Worm (Caenorhabditis elegans) whole organism, L4 larva: ENCODE results near the gene csa-1.

Experiments used
- F37D6.2 ChIP-seq: sonication (generic microtip); optimal IDR thresholded peaks from 2 replicates; lab custom pipeline; 2016; ENCODE audit warnings: mild to moderate bottlenecking, missing genetic modification characterization, missing compliant biosample characterization
- F49E8.2 ChIP-seq: sonication (generic microtip); optimal IDR thresholded peaks from 2 replicates; lab custom pipeline; 2016; ENCODE audit warnings: missing compliant biosample characterization, mild to moderate bottlenecking, missing genetic modification characterization, borderline replicate concordance
- T26A8.4 ChIP-seq: fragments of 200-800 bp; sonication (Bioruptor generic); IDR thresholded peaks from 2 replicates; pipeline ENCODE4 v1.3.6; 2022; ENCODE audit warnings: missing genetic modification characterization, missing compliant biosample characterization
- Y5F2A.4 ChIP-seq: fragments of 200-800 bp; sonication (Bioruptor generic); optimal IDR thresholded peaks from 2 replicates; lab custom pipeline; 2018; ENCODE audit warnings: mild to moderate bottlenecking, missing genetic modification characterization, missing compliant biosample characterization
- aha-1 ChIP-seq: fragments of 150-350 bp; peaks from one replicate; lab custom pipeline; 2014; ENCODE audit warnings: missing biosample characterization, missing genetic modification characterization
- ama-1 ChIP-seq: fragments of 150-350 bp; optimal IDR thresholded peaks from 2 replicates; lab custom pipeline; 2014; ENCODE audit warnings: inconsistent platforms, mixed read lengths
- arid-1 ChIP-seq: fragments of 200-800 bp; sonication (Bioruptor generic); conservative IDR thresholded peaks from 2 replicates; pipeline ENCODE4 v1.3.6; 2022; ENCODE audit warnings: missing genetic modification reagents, missing genetic modification characterization, missing compliant biosample characterization
- ceh-28 ChIP-seq: fragments of 150-350 bp; optimal IDR thresholded peaks from 2 replicates; lab custom pipeline; 2014; ENCODE audit warnings: missing biosample characterization, missing genetic modification reagents, missing genetic modification characterization
- ceh-44 ChIP-seq: fragments of 200-800 bp; sonication (Bioruptor generic); IDR thresholded peaks from 2 replicates; pipeline ENCODE4 v1.3.6; 2022; ENCODE audit warnings: missing genetic modification reagents, missing genetic modification characterization, missing compliant biosample characterization
- ctbp-1 ChIP-seq: fragments of 200-800 bp; sonication (Bioruptor generic); IDR thresholded peaks from 2 replicates; pipeline ENCODE4 v1.3.6; 2022; ENCODE audit warnings: missing genetic modification reagents, missing genetic modification characterization, missing compliant biosample characterization
- daf-19 ChIP-seq: fragments of 200-800 bp; sonication (Bioruptor generic); conservative IDR thresholded peaks from 2 replicates; pipeline ENCODE4 v1.3.6; 2022; ENCODE audit warnings: missing genetic modification characterization, missing compliant biosample characterization
- dpl-1 ChIP-seq: fragments of 150-350 bp; optimal IDR thresholded peaks from 2 replicates; lab custom pipeline; 2014; ENCODE audit warnings: missing biosample characterization, missing genetic modification reagents, missing genetic modification characterization
- dve-1 ChIP-seq: sonication (generic microtip); optimal IDR thresholded peaks from 2 replicates; lab custom pipeline; 2017; ENCODE audit warnings: antibody characterized with exemption, mild to moderate bottlenecking, missing genetic modification characterization, missing compliant biosample characterization; ENCODE audit not compliant: insufficient read depth
- egl-27 ChIP-seq: sonication (generic microtip); optimal IDR thresholded peaks from 3 replicates; lab custom pipeline; 2017; ENCODE audit warnings: missing biosample characterization, missing genetic modification reagents, missing genetic modification characterization
- egl-43 ChIP-seq: fragments of 200-800 bp; sonication (Bioruptor generic); IDR thresholded peaks from 2 replicates; pipeline ENCODE4 v1.3.6; 2022; ENCODE audit warnings: missing genetic modification reagents, missing genetic modification characterization, missing compliant biosample characterization
- fkh-10 ChIP-seq: fragments of 150-350 bp; optimal IDR thresholded peaks from 2 replicates; lab custom pipeline; 2014; ENCODE audit warnings: missing biosample characterization, missing genetic modification reagents, missing genetic modification characterization
- fos-1 ChIP-seq: fragments of 150-350 bp; optimal IDR thresholded peaks from 2 replicates; lab custom pipeline; 2014; ENCODE audit warnings: missing biosample characterization, missing genetic modification characterization
- gei-8 ChIP-seq: fragments of 200-800 bp; sonication (Bioruptor generic); optimal IDR thresholded peaks from 2 replicates; lab custom pipeline; 2018; ENCODE audit warnings: mild to moderate bottlenecking, missing genetic modification characterization, missing compliant biosample characterization
- hif-1 ChIP-seq, 2 experiments: sonication (generic microtip); optimal IDR thresholded peaks; 2 replicates each; lab custom pipeline; 2016 to 2017; ENCODE audit warnings: missing compliant biosample characterization in 2 of 2, missing genetic modification characterization in 2 of 2, missing genetic modification reagents in 2 of 2, missing genotype in 2 of 2, mild to moderate bottlenecking in 1 of 2
- hlh-30 ChIP-seq: sonication (generic microtip); optimal IDR thresholded peaks from 2 replicates; lab custom pipeline; 2017; ENCODE audit warnings: antibody characterized with exemption, mild to moderate bottlenecking, missing genetic modification characterization, missing compliant biosample characterization; ENCODE audit not compliant: insufficient read depth
- lim-7 ChIP-seq: fragments of 200-800 bp; sonication (Bioruptor generic); IDR thresholded peaks from 2 replicates; pipeline ENCODE4 v1.3.6; 2022; ENCODE audit warnings: missing genetic modification characterization, missing compliant biosample characterization
- lin-1 ChIP-seq: fragments of 200-800 bp; sonication (Bioruptor generic); IDR thresholded peaks from 2 replicates; pipeline ENCODE4 v1.3.6; 2022; ENCODE audit warnings: missing genetic modification reagents, missing genetic modification characterization, missing compliant biosample characterization
- lin-13 ChIP-seq: fragments of 150-350 bp; optimal IDR thresholded peaks from 2 replicates; lab custom pipeline; 2014; ENCODE audit warnings: missing biosample characterization, missing genetic modification reagents, missing genetic modification characterization
- lin-38 ChIP-seq: fragments of 200-800 bp; sonication (Bioruptor generic); IDR thresholded peaks from 2 replicates; pipeline ENCODE4 v1.3.6; 2022; ENCODE audit warnings: missing genetic modification reagents, missing genetic modification characterization, missing compliant biosample characterization
- lin-39 ChIP-seq: fragments of 150-350 bp; optimal IDR thresholded peaks from 2 replicates; lab custom pipeline; 2014; ENCODE audit warnings: missing biosample characterization, missing genetic modification reagents, missing genetic modification characterization
- lsy-2 ChIP-seq, 2 experiments: fragments of 150-350 bp in 1 of 2; sonication (generic microtip) in 1 of 2; optimal IDR thresholded peaks; 2 replicates each; lab custom pipeline; 2014 to 2017; ENCODE audit warnings: missing biosample characterization in 2 of 2, missing genetic modification characterization in 2 of 2
- madf-5 ChIP-seq, 2 experiments: fragments of 200-800 bp; sonication (Bioruptor generic); IDR thresholded peaks; 2 replicates each; pipeline ENCODE4 v1.3.6; 2022; ENCODE audit warnings: missing compliant biosample characterization in 2 of 2, missing genetic modification characterization in 2 of 2
- mes-2 ChIP-seq: sonication (generic microtip); optimal IDR thresholded peaks from 2 replicates; lab custom pipeline; 2016; ENCODE audit warnings: missing genotype, mild to moderate bottlenecking, missing genetic modification characterization, missing compliant biosample characterization; ENCODE audit not compliant: poor library complexity, severe bottlenecking
- mxl-3 ChIP-seq: fragments of 200-800 bp; sonication (Bioruptor generic); optimal IDR thresholded peaks from 2 replicates; lab custom pipeline; 2018; ENCODE audit warnings: mild to moderate bottlenecking, missing genetic modification characterization, missing compliant biosample characterization
- nhr-10 ChIP-seq: fragments of 150-350 bp; optimal IDR thresholded peaks from 2 replicates; lab custom pipeline; 2014; ENCODE audit warnings: missing biosample characterization, missing genetic modification characterization
- nhr-237 ChIP-seq: sonication (generic microtip); optimal IDR thresholded peaks from 2 replicates; lab custom pipeline; 2017; ENCODE audit warnings: missing biosample characterization, missing genetic modification characterization
- nhr-25 ChIP-seq: sonication (generic microtip); optimal IDR thresholded peaks from 2 replicates; lab custom pipeline; 2017; ENCODE audit warnings: missing genetic modification characterization, mild to moderate bottlenecking, missing compliant biosample characterization, antibody characterized with exemption, moderate library complexity, borderline replicate concordance; ENCODE audit not compliant: insufficient read depth
- nhr-28 ChIP-seq: fragments of 150-350 bp; optimal IDR thresholded peaks from 2 replicates; lab custom pipeline; 2014; ENCODE audit warnings: missing biosample characterization, missing genetic modification characterization
- nhr-41 ChIP-seq: fragments of 200-800 bp; sonication (Bioruptor generic); IDR thresholded peaks from 2 replicates; pipeline ENCODE4 v1.3.6; 2022; ENCODE audit warnings: missing genetic modification reagents, missing genetic modification characterization, missing compliant biosample characterization
- nhr-6 ChIP-seq: fragments of 150-350 bp; optimal IDR thresholded peaks from 2 replicates; lab custom pipeline; 2014; ENCODE audit warnings: missing biosample characterization, missing genetic modification characterization
- nhr-76 ChIP-seq: fragments of 150-350 bp; optimal IDR thresholded peaks from 2 replicates; lab custom pipeline; 2014; ENCODE audit warnings: missing biosample characterization, missing genetic modification characterization
- pha-4 ChIP-seq, 2 experiments: fragments of 150-350 bp in 1 of 2; fragments of 200-800 bp in 1 of 2; sonication (Bioruptor generic) in 1 of 2; IDR thresholded peaks in 1 of 2; optimal IDR thresholded peaks in 1 of 2; 2 replicates each; pipeline versions ENCODE4 v1.3.6 to Lab custom; 2014 to 2022; ENCODE audit warnings: missing genetic modification characterization in 2 of 2, missing genetic modification reagents in 2 of 2, missing biosample characterization in 1 of 2, missing compliant biosample characterization in 1 of 2
- set-16 ChIP-seq: fragments of 200-800 bp; sonication (Bioruptor generic); IDR thresholded peaks from 2 replicates; pipeline ENCODE4 v1.3.6; 2022; ENCODE audit warnings: missing genetic modification reagents, missing genetic modification characterization, missing compliant biosample characterization
- spr-3 ChIP-seq: fragments of 200-800 bp; sonication (Bioruptor generic); optimal IDR thresholded peaks from 2 replicates; lab custom pipeline; 2018; ENCODE audit warnings: mild to moderate bottlenecking, missing genetic modification characterization, missing compliant biosample characterization
- tag-97 ChIP-seq: fragments of 200-800 bp; sonication (Bioruptor generic); IDR thresholded peaks from 2 replicates; pipeline ENCODE4 v1.3.6; 2022; ENCODE audit warnings: missing genetic modification characterization, missing compliant biosample characterization
- unc-62 ChIP-seq, 3 experiments: fragments of 150-350 bp in 1 of 3; sonication (generic microtip); optimal IDR thresholded peaks in 2 of 3; peaks in 1 of 3; 1 replicate in 1 of 3; 2 replicates in 2 of 3; lab custom pipeline; 2014 to 2017; ENCODE audit warnings: missing biosample characterization in 3 of 3, missing genetic modification characterization in 3 of 3, missing genetic modification reagents in 3 of 3, missing genotype in 1 of 3
- zfp-2 ChIP-seq: sonication (generic microtip); optimal IDR thresholded peaks from 2 replicates; lab custom pipeline; 2016; ENCODE audit warnings: mild to moderate bottlenecking, missing genetic modification characterization, missing compliant biosample characterization

Gene csa-1

ce11 chrII:9319058-9319915, at the start of gene csa-1, which contains the start of gene wdfy-2:
TSS of gene csa-1 (minus strand) at chrII:9319726.
TSS of gene wdfy-2 (plus strand) at chrII:9319865.
- TF ChIP-seq F49E8.2, result no peak
- TF ChIP-seq mxl-3 (GFP tag; lab: Kevin White, UChicago), result peak; percentile 26
- no peak for TF ChIP-seq lin-39
- no peak for TF ChIP-seq pha-4 (GFP tag; IDR thresholded peaks at IDR 0.05; lab: Robert Waterston, UW)
- no peak for TF ChIP-seq pha-4 (tag; optimal IDR thresholded peaks at IDR 0.05; lab: Kevin White, UChicago)
- no peak for TF ChIP-seq ceh-44 (GFP tag; lab: Robert Waterston, UW)
- no peak for TF ChIP-seq egl-43 (GFP tag; lab: Robert Waterston, UW)
- no peak for TF ChIP-seq nhr-237 (tag; lab: Kevin White, UChicago)
- TF ChIP-seq madf-5 (GFP tag; IDR thresholded peaks at IDR 0.05; lab: Robert Waterston, UW), result no peak
- TF ChIP-seq lin-38 (GFP tag; lab: Robert Waterston, UW), result no peak
- no peak for TF ChIP-seq nhr-41 (GFP tag; lab: Robert Waterston, UW)
- TF ChIP-seq gei-8 (GFP tag; lab: Kevin White, UChicago), result no peak
- peak in 1 of 2 experiments; percentile 23 for TF ChIP-seq lsy-2 (tag; optimal IDR thresholded peaks at IDR 0.05; lab: Kevin White, UChicago)
- TF ChIP-seq dpl-1 (GFP tag; lab: Kevin White, UChicago), result peak; percentile 61
- no peak for TF ChIP-seq hlh-30 (tag; lab: Kevin White, UChicago)
- TF ChIP-seq mes-2, result peak; percentile 66
- no peak for TF ChIP-seq ctbp-1 (GFP tag; lab: Robert Waterston, UW)
- no peak for TF ChIP-seq ceh-28 (tag; lab: Kevin White, UChicago)
- no peak for TF ChIP-seq tag-97 (GFP tag; lab: Robert Waterston, UW)
- no peak for TF ChIP-seq fkh-10
- peak; percentile 74 for TF ChIP-seq aha-1

- TF ChIP-seq unc-62 (GFP tag; optimal IDR thresholded peaks at IDR 0.05 in 1 of 2; lab: Kevin White, UChicago) (peak in 1 of 2 experiments; percentile 72), unc-62 (tag; optimal IDR thresholded peaks at IDR 0.05; lab: Kevin White, UChicago) (no peak), dve-1 (tag; lab: Kevin White, UChicago) (no peak)
Observed at ce11 chrII:9362249-9362648, 42.7 kb upstream of the csa-1 start.

- TF ChIP-seq nhr-10 (tag; lab: Kevin White, UChicago) (no peak), spr-3 (GFP tag; lab: Kevin White, UChicago) (no peak), lin-13 (no peak), Y5F2A.4 (GFP tag; lab: Kevin White, UChicago) (no peak), arid-1 (no peak), lim-7 (no peak), fos-1 (tag; lab: Kevin White, UChicago) (no peak), F37D6.2 (tag; lab: Kevin White, UChicago) (no peak)
- TF ChIP-seq, all 104 proteins: peak for 0
Observed at ce11 chrII:9358230-9358629, 38.7 kb upstream of the csa-1 start, which contains the start of gene mel-11. TSS of gene mel-11 (plus strand) at chrII:9358530.

- no peak for TF ChIP-seq daf-19 (GFP tag; lab: Robert Waterston, UW)
- TF ChIP-seq spr-3 (GFP tag; lab: Kevin White, UChicago), result no peak
- TF ChIP-seq nhr-25 (tag; lab: Kevin White, UChicago), result peak; percentile 21
- no peak for TF ChIP-seq lin-39
- TF ChIP-seq lin-38 (GFP tag; lab: Robert Waterston, UW), result peak; percentile 35; the same call in 1 of the 2 replicates
- no peak for TF ChIP-seq ama-1 (lab: Kevin White, UChicago)
- TF ChIP-seq egl-27, result no peak
- 0 out of 2 replicates have a peak, but pooled peaks have one; percentile 30 for TF ChIP-seq T26A8.4 (GFP tag; lab: Robert Waterston, UW)
- TF ChIP-seq dve-1 (tag; lab: Kevin White, UChicago), result peak; percentile 16
- peak; percentile 90 for TF ChIP-seq mxl-3 (GFP tag; lab: Kevin White, UChicago)
- TF ChIP-seq nhr-28 (tag; lab: Kevin White, UChicago), result peak; percentile 71
- TF ChIP-seq zfp-2 (tag; lab: Kevin White, UChicago), result no peak
- TF ChIP-seq lin-1 (GFP tag; lab: Robert Waterston, UW), result no peak
- TF ChIP-seq set-16, result no peak
- no peak for TF ChIP-seq nhr-6 (tag; lab: Kevin White, UChicago)
- TF ChIP-seq hif-1 (tag; optimal IDR thresholded peaks at IDR 0.05; lab: Kevin White, UChicago), result peak in 1 of 2 experiments; percentile 56
- TF ChIP-seq nhr-76 (tag; lab: Kevin White, UChicago), result no peak
- 0 out of 2 replicates have a peak, but pooled peaks have one; percentile 30 for TF ChIP-seq pha-4 (GFP tag; IDR thresholded peaks at IDR 0.05; lab: Robert Waterston, UW)
- no peak for TF ChIP-seq pha-4 (tag; optimal IDR thresholded peaks at IDR 0.05; lab: Kevin White, UChicago)
Observed at ce11 chrII:9356723-9357122, 37.2 kb upstream of the csa-1 start.
